Fruit fly (Drosophila melanogaster): ENCODE data around the gene GV1.

GV1 gene

dm6 chr3L:1850498-1850897 lies 40.1 kb downstream of the GV1 start:
- TF ChIP-seq insv (optimal IDR thresholded peaks at IDR 0.05) (no peak), ttk (optimal IDR thresholded peaks at IDR 0.05) (no peak), h (optimal IDR thresholded peaks at IDR 0.05) (no peak), psq (optimal IDR thresholded peaks at IDR 0.05) (no peak), Sin3A (optimal IDR thresholded peaks at IDR 0.05) (no peak), Myc (optimal IDR thresholded peaks at IDR 0.05) (no peak)

dm6 chr3L:1853277-1853676 lies 42.9 kb downstream of the GV1 start:
- TF ChIP-seq Myc (optimal IDR thresholded peaks at IDR 0.05) (no peak), Sin3A (optimal IDR thresholded peaks at IDR 0.05) (no peak)

dm6 chr3L:1855491-1855890 lies 45.1 kb downstream of the GV1 start, which contains the start of gene CNMa:
Gene CNMa (minus strand): TSS chr3L:1855591.
- no peak for TF ChIP-seq ttk (optimal IDR thresholded peaks at IDR 0.05)
- TF ChIP-seq insv (optimal IDR thresholded peaks at IDR 0.05) = no peak
- no peak for TF ChIP-seq Myc (optimal IDR thresholded peaks at IDR 0.05)
- no peak for TF ChIP-seq h (optimal IDR thresholded peaks at IDR 0.05)
- TF ChIP-seq psq (optimal IDR thresholded peaks at IDR 0.05) = no peak
- TF ChIP-seq Sin3A (optimal IDR thresholded peaks at IDR 0.05) = no peak

DNA sequence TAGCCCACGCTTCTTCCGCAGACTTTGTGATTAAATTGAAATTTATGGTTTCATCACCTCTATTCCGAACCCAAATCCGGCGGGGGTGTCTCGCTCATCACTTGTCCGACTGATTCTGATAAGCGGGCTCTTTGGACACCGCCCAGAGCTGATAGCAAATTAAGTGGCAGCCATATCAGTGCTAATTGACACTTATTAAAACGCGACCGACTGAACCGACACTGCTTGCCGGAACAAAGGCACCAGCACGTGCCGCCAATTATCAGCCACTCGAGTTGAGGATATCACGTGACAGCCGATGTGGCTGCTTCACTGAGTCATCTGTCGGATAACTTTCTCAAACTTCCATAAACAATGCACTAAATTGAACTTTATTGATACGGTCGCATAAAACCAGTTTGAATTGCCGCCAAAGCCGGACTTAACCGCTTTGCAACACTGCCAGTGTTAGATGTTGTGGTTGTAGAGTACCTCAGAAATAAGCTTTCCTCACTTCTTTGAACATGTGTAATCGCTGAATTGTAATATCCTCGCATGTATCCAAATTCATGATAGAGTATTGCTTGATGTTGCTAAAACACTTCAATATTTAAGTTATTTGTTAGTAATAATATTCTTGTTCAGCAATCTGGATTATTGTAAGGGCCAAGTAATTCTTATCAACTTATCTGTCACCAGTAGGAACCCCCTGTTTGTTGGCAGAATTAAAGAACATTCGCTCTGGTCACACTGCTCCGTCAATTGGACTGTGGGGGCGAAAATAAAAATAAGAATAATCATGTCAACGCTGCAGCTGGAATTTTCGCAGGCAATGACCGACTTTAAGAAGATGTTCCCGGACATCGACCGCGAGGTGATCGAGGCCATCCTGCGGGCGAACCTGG lies 46.3 kb downstream of the GV1 start, which contains the start of gene CG12024:
TSS of gene CG12024 (plus strand) at position 699 of the 884 bp plus-strand sequence.
- no peak for TF ChIP-seq insv (optimal IDR thresholded peaks at IDR 0.05)
- TF ChIP-seq Sin3A (optimal IDR thresholded peaks at IDR 0.05) = no peak
- no peak for TF ChIP-seq Myc (optimal IDR thresholded peaks at IDR 0.05)
- TF ChIP-seq h (optimal IDR thresholded peaks at IDR 0.05) = no peak
- no peak for TF ChIP-seq psq (optimal IDR thresholded peaks at IDR 0.05)
- no peak for TF ChIP-seq ttk (optimal IDR thresholded peaks at IDR 0.05)

dm6 chr3L:1859563-1859962 lies 49.2 kb downstream of the GV1 start:
- TF ChIP-seq insv (optimal IDR thresholded peaks at IDR 0.05) (no peak), Sin3A (optimal IDR thresholded peaks at IDR 0.05) (no peak), psq (optimal IDR thresholded peaks at IDR 0.05) (no peak), ttk (optimal IDR thresholded peaks at IDR 0.05) (no peak)

DNA sequence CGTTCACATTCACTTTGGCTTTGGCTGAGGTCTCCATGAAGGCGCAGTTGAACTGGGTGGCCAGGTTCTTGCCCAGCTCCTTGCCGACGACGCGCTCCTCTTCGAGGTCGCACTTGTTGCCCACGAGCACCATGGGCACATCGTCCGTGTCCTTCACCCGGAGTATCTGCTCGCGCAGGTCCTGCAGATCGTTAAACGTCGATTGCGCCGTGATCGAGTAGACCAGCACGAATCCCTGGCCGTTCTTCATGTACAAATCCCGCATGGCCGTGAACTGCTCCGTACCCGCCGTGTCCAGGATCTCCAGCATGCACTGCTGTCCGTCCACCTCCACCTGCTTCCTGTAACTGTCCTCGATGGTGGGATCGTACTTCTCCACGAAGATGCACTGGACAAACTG lies 50.4 kb downstream of the GV1 start:
- TF ChIP-seq Sin3A (optimal IDR thresholded peaks at IDR 0.05) (no peak), ttk (optimal IDR thresholded peaks at IDR 0.05) (peak; percentile 17)

DNA sequence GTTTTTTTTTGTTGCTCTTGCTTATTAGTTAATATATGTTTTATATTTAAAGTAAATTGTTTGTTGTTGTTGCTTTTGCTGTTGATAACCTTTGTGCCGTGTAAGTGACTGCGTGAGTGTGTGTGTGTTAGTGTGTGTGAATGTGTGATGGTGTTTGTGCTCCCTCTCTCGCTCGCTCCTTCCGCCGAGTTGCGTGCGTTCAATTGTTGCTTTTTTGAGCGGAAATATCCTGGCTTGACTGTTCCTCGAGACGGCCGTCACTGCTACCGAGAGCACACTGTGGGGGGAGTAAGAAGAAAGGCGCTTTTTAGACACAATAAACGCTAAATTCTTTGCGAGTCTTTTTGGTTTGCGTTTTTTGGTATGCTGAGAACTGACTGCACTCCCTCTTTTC lies 51.0 kb downstream of the GV1 start:
- TF ChIP-seq ttk (optimal IDR thresholded peaks at IDR 0.05) (no peak), Sin3A (optimal IDR thresholded peaks at IDR 0.05) (no peak), h (optimal IDR thresholded peaks at IDR 0.05) (no peak), insv (optimal IDR thresholded peaks at IDR 0.05) (no peak), Myc (optimal IDR thresholded peaks at IDR 0.05) (no peak), psq (optimal IDR thresholded peaks at IDR 0.05) (no peak)

DNA sequence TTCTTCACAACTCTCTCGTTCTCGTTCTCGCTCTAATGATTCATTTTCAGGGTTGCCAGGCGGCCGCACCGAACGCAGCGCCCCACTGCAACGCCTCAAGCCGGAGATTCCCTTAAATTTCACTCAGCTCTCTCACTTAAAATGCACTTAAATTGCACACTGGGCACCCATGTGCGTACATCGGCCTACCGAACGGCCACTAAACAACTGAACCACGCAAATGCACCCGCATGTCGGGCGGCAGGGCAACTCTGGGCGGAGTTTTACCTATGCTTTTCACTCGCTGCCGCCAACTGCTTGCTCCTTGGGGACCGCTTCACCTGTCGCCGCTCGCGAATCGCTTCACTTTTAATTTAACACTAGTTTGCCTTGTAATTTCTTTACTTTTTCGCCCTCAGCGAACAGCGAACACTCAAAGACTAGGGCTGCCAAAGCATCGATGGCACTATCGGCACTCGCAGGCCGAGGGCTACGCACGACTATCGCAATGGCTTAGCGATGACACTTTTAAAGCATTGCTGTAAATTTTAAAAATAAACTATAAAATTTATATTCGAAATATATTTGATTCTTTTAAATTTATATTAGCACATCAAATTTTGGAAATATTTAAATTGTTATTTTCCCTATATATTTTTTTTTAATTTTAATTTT lies 51.5 kb downstream of the GV1 start, which contains the start of gene Rap1:
TSS of gene Rap1 (minus strand) at position 446 of the 654 bp plus-strand sequence.
- TF ChIP-seq Myc (optimal IDR thresholded peaks at IDR 0.05) (no peak), insv (optimal IDR thresholded peaks at IDR 0.05) (no peak), psq (optimal IDR thresholded peaks at IDR 0.05) (no peak), ttk (optimal IDR thresholded peaks at IDR 0.05) (no peak), Sin3A (optimal IDR thresholded peaks at IDR 0.05) (no peak), h (optimal IDR thresholded peaks at IDR 0.05) (no peak)

dm6 chr3L:1865121-1865727 lies 54.8 kb downstream of the GV1 start, which contains the start of the genes HBS1 and CG12025:
Gene HBS1 (minus strand): TSS chr3L:1865240.
Gene CG12025 (plus strand): TSS chr3L:1865430.
- no peak for TF ChIP-seq ttk (optimal IDR thresholded peaks at IDR 0.05)
- TF ChIP-seq Myc (optimal IDR thresholded peaks at IDR 0.05) = no peak
- no peak for TF ChIP-seq Sin3A (optimal IDR thresholded peaks at IDR 0.05)
- no peak for TF ChIP-seq psq (optimal IDR thresholded peaks at IDR 0.05)
- no peak for TF ChIP-seq h (optimal IDR thresholded peaks at IDR 0.05)
- no peak for TF ChIP-seq insv (optimal IDR thresholded peaks at IDR 0.05)

- TF ChIP-seq h (optimal IDR thresholded peaks at IDR 0.05) = no peak
- peak; percentile 92 for TF ChIP-seq ttk (optimal IDR thresholded peaks at IDR 0.05)
Observed at dm6 chr3L:1866021-1866811, 55.8 kb downstream of the GV1 start.

- TF ChIP-seq insv (optimal IDR thresholded peaks at IDR 0.05) (no peak), ttk (optimal IDR thresholded peaks at IDR 0.05) (no peak), Myc (optimal IDR thresholded peaks at IDR 0.05) (no peak), psq (optimal IDR thresholded peaks at IDR 0.05) (no peak), Sin3A (optimal IDR thresholded peaks at IDR 0.05) (no peak), h (optimal IDR thresholded peaks at IDR 0.05) (no peak)
Observed at dm6 chr3L:1868841-1869240, 58.5 kb downstream of the GV1 start.

dm6 chr3L:1869719-1870118 lies 59.3 kb downstream of the GV1 start, which contains the start of gene CG13924:
Gene CG13924 (plus strand): TSS chr3L:1870019.
- no peak for TF ChIP-seq psq (optimal IDR thresholded peaks at IDR 0.05)
- no peak for TF ChIP-seq ttk (optimal IDR thresholded peaks at IDR 0.05)
- TF ChIP-seq insv (optimal IDR thresholded peaks at IDR 0.05) = no peak
- no peak for TF ChIP-seq Myc (optimal IDR thresholded peaks at IDR 0.05)
- no peak for TF ChIP-seq Sin3A (optimal IDR thresholded peaks at IDR 0.05)
- no peak for TF ChIP-seq h (optimal IDR thresholded peaks at IDR 0.05)

All from Kc167 (cell line).